Worm (Caenorhabditis elegans): ENCODE results near the gene phy-2.

DNA sequence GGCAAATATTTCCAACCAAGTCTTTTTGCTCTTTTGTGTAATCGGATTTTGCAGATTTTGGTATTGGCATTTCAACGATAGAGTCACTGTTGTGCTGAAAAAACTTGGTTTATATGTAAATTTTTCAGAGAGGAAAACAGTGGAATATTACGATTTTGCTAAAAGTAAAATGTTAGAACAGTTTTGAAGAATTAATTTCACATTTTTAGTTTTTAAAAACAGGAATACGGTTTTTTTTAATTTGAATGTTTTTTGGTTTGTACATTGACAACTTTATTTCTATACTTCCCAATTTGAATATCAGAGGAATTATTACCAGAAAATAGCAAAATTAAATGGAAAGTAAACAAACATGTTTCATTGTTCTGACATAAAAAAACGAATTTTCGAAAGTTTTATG is 36.8 kb upstream of the phy-2 start, which contains the start of gene dnj-26:
- no peak for TF ChIP-seq ceh-48 (tag; optimal IDR thresholded peaks at IDR 0.05)
- TF ChIP-seq tbx-2 (tag; optimal IDR thresholded peaks at IDR 0.05), result no peak
- TF ChIP-seq pha-4 (tag; optimal IDR thresholded peaks at IDR 0.05), result no peak
- no peak for TF ChIP-seq ama-1 (optimal IDR thresholded peaks at IDR 0.05)
- TF ChIP-seq hlh-30 (tag; optimal IDR thresholded peaks at IDR 0.05; ENCODE audit: insufficient read depth), result no peak
- no peak for TF ChIP-seq hlh-6 (tag; optimal IDR thresholded peaks at IDR 0.05)
- TF ChIP-seq pqm-1 (tag; optimal IDR thresholded peaks at IDR 0.05), result no peak
- no peak for TF ChIP-seq ttx-3 (tag; optimal IDR thresholded peaks at IDR 0.05)
- TF ChIP-seq ahr-1 (tag; optimal IDR thresholded peaks at IDR 0.05), result no peak
- TF ChIP-seq ceh-30 (tag; optimal IDR thresholded peaks at IDR 0.05), result no peak
- no peak for TF ChIP-seq ceh-34 (tag; optimal IDR thresholded peaks at IDR 0.05)
- TF ChIP-seq rnt-1 (tag; optimal IDR thresholded peaks at IDR 0.05), result no peak
- TF ChIP-seq madf-2 (tag; optimal IDR thresholded peaks at IDR 0.05), result no peak

All from whole organism, late embryonic.